Worm (Caenorhabditis elegans): ENCODE measurements around the gene pqn-63.

ce11 chrV:9616130-9616529, 299 bp downstream of the pqn-63 start:
- TF ChIP-seq unc-62 (GFP tag; optimal IDR thresholded peaks at IDR 0.05) (no peak), mep-1 (tag; optimal IDR thresholded peaks at IDR 0.05) (no peak), mab-5 (tag; optimal IDR thresholded peaks at IDR 0.05) (no peak)

All from whole organism, mixed stage, embryonic.